Worm (Caenorhabditis elegans) whole organism, midembryonic: Measurements from ENCODE around the gene D1025.1.

Source experiments
- T22C8.4 ChIP-seq: fragments of 200-800 bp; sonication (Bioruptor generic); IDR thresholded peaks from 2 replicates; pipeline ENCODE4 v1.3.6; 2022; ENCODE audit warnings: missing genetic modification characterization, missing compliant biosample characterization
- cog-1 ChIP-seq: sonication (generic microtip); optimal IDR thresholded peaks from 2 replicates; lab custom pipeline; 2016; ENCODE audit warnings: missing genetic modification characterization, missing compliant biosample characterization
- flt-1 ChIP-seq: fragments of 200-800 bp; sonication (Bioruptor generic); IDR thresholded peaks from 2 replicates; pipeline ENCODE4 v1.3.6; 2022; ENCODE audit warnings: missing genetic modification characterization, missing compliant biosample characterization
- klf-2 ChIP-seq: fragments of 200-800 bp; sonication (Bioruptor generic); conservative IDR thresholded peaks from 2 replicates; pipeline ENCODE4 v1.3.6; 2022; ENCODE audit warnings: missing genetic modification reagents, missing genetic modification characterization, missing compliant biosample characterization
- med-1 ChIP-seq: sonication (generic microtip); optimal IDR thresholded peaks from 2 replicates; lab custom pipeline; 2017; ENCODE audit warnings: missing genetic modification characterization, mild to moderate bottlenecking, missing compliant biosample characterization, antibody characterized with exemption, missing genetic modification reagents; ENCODE audit not compliant: insufficient read depth
- ref-1 ChIP-seq: fragments of 200-800 bp; sonication (Bioruptor generic); conservative IDR thresholded peaks from 2 replicates; pipeline ENCODE4 v1.3.6; 2022; ENCODE audit warnings: missing genetic modification reagents, missing genetic modification characterization, missing compliant biosample characterization
- tab-1 ChIP-seq: fragments of 200-800 bp; sonication (Bioruptor generic); IDR thresholded peaks from 2 replicates; pipeline ENCODE4 v1.3.6; 2022; ENCODE audit warnings: missing genetic modification characterization, missing compliant biosample characterization
- ztf-23 ChIP-seq: fragments of 200-800 bp; sonication (Bioruptor generic); IDR thresholded peaks from 2 replicates; pipeline ENCODE4 v1.3.6; 2022; ENCODE audit warnings: missing genetic modification reagents, missing genetic modification characterization, missing compliant biosample characterization
- ztf-29 ChIP-seq: fragments of 200-800 bp; sonication (Bioruptor generic); IDR thresholded peaks from 2 replicates; pipeline ENCODE4 v1.3.6; 2022; ENCODE audit warnings: missing genetic modification reagents, missing genetic modification characterization, missing compliant biosample characterization

Gene D1025.1

ce11 chrX:14563818-14564217, 43.3 kb downstream of the D1025.1 start:
- TF ChIP-seq flt-1 (GFP tag; lab: Robert Waterston, UW) (no peak), ztf-23 (GFP tag; lab: Robert Waterston, UW) (no peak), med-1 (no peak), tab-1 (no peak), cog-1 (tag; lab: Kevin White, UChicago) (no peak), T22C8.4 (GFP tag; lab: Robert Waterston, UW) (no peak), ztf-29 (GFP tag; lab: Robert Waterston, UW) (no peak), klf-2 (GFP tag; lab: Robert Waterston, UW) (no peak), ref-1 (no peak)

ce11 chrX:14565245-14565644, 44.7 kb downstream of the D1025.1 start:
- TF ChIP-seq med-1 (no peak), T22C8.4 (GFP tag; lab: Robert Waterston, UW) (no peak), cog-1 (tag; lab: Kevin White, UChicago) (no peak), ztf-29 (GFP tag; lab: Robert Waterston, UW) (no peak), ztf-23 (GFP tag; lab: Robert Waterston, UW) (no peak), flt-1 (GFP tag; lab: Robert Waterston, UW) (no peak)

ce11 chrX:14566047-14566446, 45.5 kb downstream of the D1025.1 start:
- no peak for TF ChIP-seq cog-1 (tag; lab: Kevin White, UChicago)

- no peak for TF ChIP-seq med-1
- no peak for TF ChIP-seq ref-1
- no peak for TF ChIP-seq flt-1 (GFP tag; lab: Robert Waterston, UW)
- no peak for TF ChIP-seq cog-1 (tag; lab: Kevin White, UChicago)
- TF ChIP-seq tab-1: no peak
- no peak for TF ChIP-seq ztf-23 (GFP tag; lab: Robert Waterston, UW)
- TF ChIP-seq T22C8.4 (GFP tag; lab: Robert Waterston, UW): no peak
- no peak for TF ChIP-seq klf-2 (GFP tag; lab: Robert Waterston, UW)
- no peak for TF ChIP-seq ztf-29 (GFP tag; lab: Robert Waterston, UW)
Measured at ce11 chrX:14568258-14568763, 47.7 kb downstream of the D1025.1 start.

- TF ChIP-seq cog-1 (tag; lab: Kevin White, UChicago): no peak
- TF ChIP-seq flt-1 (GFP tag; lab: Robert Waterston, UW): no peak
- TF ChIP-seq klf-2 (GFP tag; lab: Robert Waterston, UW): no peak
- TF ChIP-seq ztf-23 (GFP tag; lab: Robert Waterston, UW): no peak
- no peak for TF ChIP-seq med-1
- no peak for TF ChIP-seq T22C8.4 (GFP tag; lab: Robert Waterston, UW)
- no peak for TF ChIP-seq ztf-29 (GFP tag; lab: Robert Waterston, UW)
- TF ChIP-seq ref-1: no peak
- no peak for TF ChIP-seq tab-1
Measured at ce11 chrX:14571277-14571676, 50.7 kb downstream of the D1025.1 start.
